Fruit fly (Drosophila melanogaster) whole organism, embryonic: ENCODE results near the gene Obp73a.
A peak's percentile ranks its signal among the peaks of the same experiment; 100 is the strongest.

Experiments
- Atf6 ChIP-seq: fragments of 200-800 bp; sonication (Bioruptor generic); IDR thresholded peaks from 2 replicates; pipeline ENCODE4 v1.3.6; 2022; ENCODE audit warnings: missing biosample characterization, missing genetic modification characterization
- CG10274 ChIP-seq: fragments of 200-800 bp; sonication (Bioruptor generic); optimal IDR thresholded peaks from 3 replicates; lab custom pipeline; 2017; ENCODE audit warnings: missing biosample characterization, mild to moderate bottlenecking, missing genetic modification characterization
- CG11695 ChIP-seq: fragments of 200-800 bp; sonication (Bioruptor generic); IDR thresholded peaks from 3 replicates; pipeline ENCODE4 v1.3.6; 2022; ENCODE audit warnings: missing biosample characterization, missing genetic modification characterization
- CG14860 ChIP-seq: fragments of 200-800 bp; sonication (Bioruptor generic); IDR thresholded peaks from 3 replicates; pipeline ENCODE4 v1.3.6; 2022; ENCODE audit warnings: missing biosample characterization, missing genetic modification characterization; ENCODE audit not compliant: partially characterized antibody
- CG15269 ChIP-seq: fragments of 200-800 bp; sonication (Bioruptor generic); optimal IDR thresholded peaks from 2 replicates; lab custom pipeline; 2018; ENCODE audit warnings: missing biosample characterization, mild to moderate bottlenecking, missing genetic modification characterization, moderate library complexity
- CG1647 ChIP-seq: fragments of 200-800 bp; sonication (Bioruptor generic); optimal IDR thresholded peaks from 3 replicates; lab custom pipeline; 2016; ENCODE audit warnings: missing biosample characterization, missing genetic modification characterization
- CG17385 ChIP-seq: fragments of 200-800 bp; sonication (Bioruptor generic); optimal IDR thresholded peaks from 3 replicates; lab custom pipeline; 2018; ENCODE audit warnings: missing biosample characterization, mild to moderate bottlenecking, missing genetic modification characterization
- CG17829 ChIP-seq: fragments of 200-800 bp; optimal IDR thresholded peaks from 2 replicates; lab custom pipeline; 2019; ENCODE audit warnings: missing biosample characterization, mild to moderate bottlenecking, missing genetic modification characterization, moderate library complexity
- CG2199 ChIP-seq: fragments of 200-800 bp; sonication (Bioruptor generic); IDR thresholded peaks from 3 replicates; pipeline ENCODE4 v1.3.6; 2022; ENCODE audit warnings: missing biosample characterization, missing genetic modification characterization
- CG2712 ChIP-seq: fragments of 200-800 bp; optimal IDR thresholded peaks from 3 replicates; lab custom pipeline; 2019; ENCODE audit warnings: missing biosample characterization, mild to moderate bottlenecking, missing genetic modification characterization, moderate library complexity
- CG31441 ChIP-seq: fragments of 200-800 bp; sonication (Bioruptor generic); IDR thresholded peaks from 2 replicates; pipeline ENCODE4 v1.3.6; 2022; ENCODE audit warnings: missing biosample characterization, missing genetic modification characterization
- CG7786 ChIP-seq: fragments of 200-800 bp; sonication (Bioruptor generic); optimal IDR thresholded peaks from 2 replicates; lab custom pipeline; 2016; ENCODE audit warnings: missing biosample characterization, missing genetic modification characterization
- CG8478 ChIP-seq: fragments of >200 bp; optimal IDR thresholded peaks from 2 replicates; lab custom pipeline; 2018
- CG9932 ChIP-seq: fragments of 200-800 bp; sonication (Bioruptor generic); IDR thresholded peaks from 2 replicates; pipeline ENCODE4 v1.3.6; 2022; ENCODE audit warnings: missing biosample characterization, missing genetic modification characterization
- CoRest ChIP-seq: fragments of 200-800 bp; sonication (Bioruptor generic); optimal IDR thresholded peaks from 3 replicates; lab custom pipeline; 2018; ENCODE audit warnings: missing biosample characterization, mild to moderate bottlenecking, missing genetic modification characterization, moderate library complexity
- D19A ChIP-seq: fragments of 200-800 bp; optimal IDR thresholded peaks from 3 replicates; lab custom pipeline; 2019; ENCODE audit warnings: missing biosample characterization, mild to moderate bottlenecking, missing genetic modification characterization, moderate library complexity
- Deaf1 ChIP-seq: fragments of 200-800 bp; optimal IDR thresholded peaks from 3 replicates; lab custom pipeline; 2019; ENCODE audit warnings: missing biosample characterization, mild to moderate bottlenecking, missing genetic modification characterization, moderate library complexity
- Dp ChIP-seq: fragments of 200-800 bp; sonication (Bioruptor generic); optimal IDR thresholded peaks from 2 replicates; lab custom pipeline; 2018; ENCODE audit warnings: missing biosample characterization, mild to moderate bottlenecking, missing genetic modification characterization, moderate library complexity
- Hey ChIP-seq: fragments of 200-800 bp; sonication (Bioruptor generic); optimal IDR thresholded peaks from 3 replicates; lab custom pipeline; 2018; ENCODE audit warnings: missing biosample characterization, mild to moderate bottlenecking, missing genetic modification characterization
- Lhr ChIP-seq: fragments of 200-800 bp; sonication (Bioruptor generic); optimal IDR thresholded peaks from 3 replicates; lab custom pipeline; 2017; ENCODE audit warnings: mild to moderate bottlenecking, missing biosample characterization, missing genetic modification reagents, missing genetic modification characterization
- Med ChIP-seq: fragments of 200-800 bp; sonication (Bioruptor generic); peaks from one replicate; lab custom pipeline; 2016; ENCODE audit warnings: missing biosample characterization, missing genetic modification characterization, mild to moderate bottlenecking, inconsistent platforms, moderate library complexity
- Mes4 ChIP-seq: fragments of 200-800 bp; sonication (Bioruptor generic); optimal IDR thresholded peaks from 2 replicates; lab custom pipeline; 2016; ENCODE audit warnings: missing biosample characterization, missing genetic modification characterization
- NC2β ChIP-seq: fragments of 200-800 bp; sonication (Bioruptor generic); optimal IDR thresholded peaks from 2 replicates; lab custom pipeline; 2016; ENCODE audit warnings: missing biosample characterization, missing genetic modification characterization
- Opbp ChIP-seq: fragments of 200-800 bp; sonication (Bioruptor generic); IDR thresholded peaks from 3 replicates; pipeline ENCODE4 v1.3.6; 2022; ENCODE audit warnings: missing biosample characterization, missing genetic modification characterization; ENCODE audit not compliant: partially characterized antibody
- Sin3A ChIP-seq: fragments of >200 bp; optimal IDR thresholded peaks from 2 replicates; lab custom pipeline; 2018
- Sry-δ ChIP-seq: fragments of 200-800 bp; sonication (Bioruptor generic); optimal IDR thresholded peaks from 2 replicates; lab custom pipeline; 2016; ENCODE audit warnings: missing biosample characterization, missing genetic modification characterization
- az2 ChIP-seq: fragments of 200-800 bp; sonication (Bioruptor generic); optimal IDR thresholded peaks from 3 replicates; lab custom pipeline; 2016; ENCODE audit warnings: missing biosample characterization, missing genetic modification characterization
- bbx ChIP-seq: fragments of 200-800 bp; sonication (Bioruptor generic); IDR thresholded peaks from 2 replicates; pipeline ENCODE4 v1.3.6; 2022; ENCODE audit warnings: missing biosample characterization, missing genetic modification characterization; ENCODE audit not compliant: partially characterized antibody
- chinmo ChIP-seq: fragments of 200-800 bp; sonication (Bioruptor generic); IDR thresholded peaks from 4 replicates; pipeline ENCODE4 v1.3.6; 2022; ENCODE audit warnings: missing biosample characterization, missing genetic modification characterization; ENCODE audit not compliant: partially characterized antibody
- chm ChIP-seq: fragments of 200-800 bp; sonication (Bioruptor generic); IDR thresholded peaks from 2 replicates; pipeline ENCODE4 v1.3.6; 2022; ENCODE audit warnings: missing biosample characterization, missing genetic modification characterization
- crol ChIP-seq: fragments of 200-800 bp; sonication (Bioruptor generic); IDR thresholded peaks from 2 replicates; pipeline ENCODE4 v1.3.6; 2022; ENCODE audit warnings: missing biosample characterization, missing genetic modification characterization
- dimm ChIP-seq: fragments of 200-800 bp; sonication (Bioruptor generic); IDR thresholded peaks from 2 replicates; pipeline ENCODE4 v1.3.6; 2022; ENCODE audit warnings: missing biosample characterization, missing genetic modification characterization
- ems ChIP-seq: fragments of 200-800 bp; sonication (Bioruptor generic); optimal IDR thresholded peaks from 3 replicates; lab custom pipeline; 2016; ENCODE audit warnings: missing biosample characterization, missing genetic modification characterization
- en ChIP-seq: fragments of 200-800 bp; sonication (Bioruptor generic); optimal IDR thresholded peaks from 2 replicates; lab custom pipeline; 2016; ENCODE audit warnings: missing biosample characterization, missing genetic modification characterization
- fd3F ChIP-seq: fragments of 200-800 bp; sonication (Bioruptor generic); optimal IDR thresholded peaks from 2 replicates; lab custom pipeline; 2018; ENCODE audit warnings: missing biosample characterization, mild to moderate bottlenecking, missing genetic modification characterization, moderate library complexity
- ftz-f1 ChIP-seq: fragments of 200-800 bp; sonication (Bioruptor generic); optimal IDR thresholded peaks from 2 replicates; lab custom pipeline; 2016; ENCODE audit warnings: missing biosample characterization, missing genetic modification characterization
- lbe ChIP-seq: fragments of 200-800 bp; sonication (Bioruptor generic); optimal IDR thresholded peaks from 2 replicates; lab custom pipeline; 2016; ENCODE audit warnings: missing biosample characterization, mild to moderate bottlenecking, missing genetic modification characterization
- pb ChIP-seq: fragments of 200-800 bp; sonication (Bioruptor generic); optimal IDR thresholded peaks from 3 replicates; lab custom pipeline; 2016; ENCODE audit warnings: missing biosample characterization, missing genetic modification characterization
- rib ChIP-seq: fragments of 200-800 bp; sonication (Bioruptor generic); IDR thresholded peaks from 2 replicates; pipeline ENCODE4 v1.3.6; 2022; ENCODE audit warnings: missing biosample characterization, missing genetic modification characterization
- salm ChIP-seq: fragments of 200-800 bp; sonication (Bioruptor generic); optimal IDR thresholded peaks from 2 replicates; lab custom pipeline; 2018; ENCODE audit warnings: missing biosample characterization, mild to moderate bottlenecking, missing genetic modification characterization
- stwl ChIP-seq: fragments of 200-800 bp; sonication (Bioruptor generic); optimal IDR thresholded peaks from 3 replicates; lab custom pipeline; 2018; ENCODE audit warnings: missing biosample characterization, mild to moderate bottlenecking, missing genetic modification characterization, moderate library complexity
- vfl ChIP-seq: fragments of 200-800 bp; sonication (Bioruptor generic); optimal IDR thresholded peaks from 2 replicates; lab custom pipeline; 2016; ENCODE audit warnings: missing biosample characterization, missing genetic modification characterization
- vnd ChIP-seq: fragments of 200-800 bp; sonication (Bioruptor generic); IDR thresholded peaks from 3 replicates; pipeline ENCODE4 v1.3.6; 2022; ENCODE audit warnings: missing biosample characterization, missing genetic modification characterization; ENCODE audit not compliant: partially characterized antibody
- zf30C ChIP-seq: fragments of 200-800 bp; sonication (Bioruptor generic); optimal IDR thresholded peaks from 3 replicates; lab custom pipeline; 2018; ENCODE audit warnings: missing biosample characterization, mild to moderate bottlenecking, missing genetic modification characterization

Obp73a gene

DNA sequence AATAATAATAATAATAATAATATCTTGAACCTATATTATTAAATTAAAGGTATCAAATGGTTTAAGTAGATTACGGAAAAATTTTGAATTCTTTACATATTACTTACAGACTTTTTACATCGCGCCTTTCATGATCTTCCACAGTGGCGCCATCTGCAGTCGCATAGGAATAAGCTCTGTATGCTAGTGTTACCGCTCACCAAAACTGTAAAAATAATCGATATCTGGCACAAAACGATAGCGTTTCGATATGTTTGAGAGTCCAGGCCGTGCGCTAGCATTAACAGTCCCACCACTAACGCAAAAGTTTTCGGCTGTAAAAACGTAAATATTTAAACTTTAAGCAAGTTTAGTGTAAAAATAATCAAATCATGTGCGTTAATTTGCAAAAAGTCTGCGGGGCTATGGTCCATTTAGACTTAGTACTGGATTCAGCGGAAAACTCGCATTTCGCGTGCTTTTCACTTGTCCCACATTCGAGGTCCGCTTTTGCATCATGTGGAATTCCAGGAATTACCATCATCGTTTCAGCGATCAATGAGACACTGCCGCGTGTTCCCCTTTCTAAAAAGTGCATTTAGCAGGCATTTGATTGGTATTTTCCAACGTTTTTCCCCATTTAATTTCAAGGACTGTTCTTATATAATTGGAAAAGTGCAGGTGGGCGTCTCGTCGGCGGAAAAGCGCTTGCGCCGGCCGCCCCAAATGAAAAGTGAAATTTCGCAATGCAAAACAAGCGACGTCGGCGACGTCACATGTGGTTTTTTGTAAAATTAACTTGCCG is 11.2 kb downstream of the Obp73a start (continued):
- TF ChIP-seq bbx (peak; percentile 90), Opbp (GFP tag; lab: Robert Waterston, UW) (peak; percentile 94), CG7786 (no peak), zf30C (GFP tag; lab: Kevin White, UChicago) (no peak), Mes4 (GFP tag; lab: Kevin White, UChicago) (peak; percentile 9), Dp (GFP tag; lab: Kevin White, UChicago) (peak; percentile 96), vnd (GFP tag; lab: Robert Waterston, UW) (peak; percentile 76), pb (no peak), CG17829 (peak; percentile 63), Lhr (peak; percentile 91), az2 (no peak), ems (GFP tag; lab: Kevin White, UChicago) (no peak), Deaf1 (tag; lab: Kevin White, UChicago) (peak; percentile 18), en (GFP tag; lab: Kevin White, UChicago) (no peak), chinmo (peak; percentile 85; the same call in 3 of the 4 replicates), CG9932 (GFP tag; lab: Robert Waterston, UW) (peak; percentile 57), CG15269 (tag; lab: Kevin White, UChicago) (peak; percentile 31), Sry-δ (GFP tag; lab: Kevin White, UChicago) (peak; percentile 95), CoRest (peak; percentile 36), CG2712 (tag; lab: Kevin White, UChicago) (peak; percentile 57), salm (tag; lab: Kevin White, UChicago) (peak; percentile 19), NC2β (peak; percentile 25), CG8478 (lab: Kevin White, UChicago) (no peak), vfl (no peak), Sin3A (lab: Kevin White, UChicago) (peak; percentile 23), CG10274 (GFP tag; lab: Kevin White, UChicago) (no peak), Hey (no peak)

DNA sequence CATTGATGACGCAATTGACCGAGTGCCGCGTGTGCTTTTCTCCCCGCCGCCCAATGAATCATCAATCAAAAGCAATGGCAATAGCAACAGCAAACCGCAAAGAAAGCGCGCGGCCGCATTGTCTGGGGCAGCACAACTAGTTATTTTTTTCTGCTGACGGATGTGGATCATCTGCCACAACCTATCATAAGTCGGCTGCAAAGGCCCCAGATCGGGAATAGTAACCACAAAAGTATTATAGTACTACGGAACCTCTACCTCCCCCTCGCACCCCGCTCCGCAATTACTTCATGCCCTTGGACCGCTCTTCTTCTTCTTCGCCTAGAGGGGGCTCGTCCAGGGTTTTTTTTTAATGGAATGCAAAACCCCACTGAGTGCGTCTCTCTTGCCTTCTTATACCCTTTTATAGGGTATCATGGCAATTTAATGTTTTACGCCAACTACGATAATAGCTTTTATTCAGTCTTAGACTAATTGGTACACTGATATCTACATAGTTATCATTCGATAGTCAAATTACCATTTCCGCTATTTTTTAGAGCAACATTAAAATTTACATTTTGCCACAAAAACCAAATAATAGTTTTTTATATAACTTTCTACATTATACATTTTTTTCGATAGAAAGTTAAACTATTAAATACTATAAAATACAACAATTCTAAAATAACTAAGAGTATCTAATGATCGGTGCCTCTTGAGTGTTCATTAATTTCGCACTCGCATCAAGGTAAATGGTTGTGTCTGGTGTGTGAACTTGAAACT is 12.0 kb downstream of the Obp73a start:
- TF ChIP-seq CG2712 (tag; lab: Kevin White, UChicago) (no peak), CG17385 (peak; percentile 48), dimm (GFP tag; lab: Robert Waterston, UW) (no peak), crol (GFP tag; lab: Robert Waterston, UW) (peak; percentile 68), CG2199 (GFP tag; lab: Robert Waterston, UW) (peak; percentile 71; the same call in 1 of the 3 replicates), Med (GFP tag; lab: Kevin White, UChicago) (peak; percentile 52), stwl (tag; lab: Kevin White, UChicago) (peak; percentile 30), Atf6 (GFP tag; lab: Robert Waterston, UW) (no peak), bbx (0 out of 2 replicates have a peak, but pooled peaks have one; percentile 18), Sin3A (lab: Kevin White, UChicago) (no peak), rib (GFP tag; lab: Robert Waterston, UW) (0 out of 2 replicates have a peak, but pooled peaks have one; percentile 12), D19A (tag; lab: Kevin White, UChicago) (peak; percentile 92), CG11695 (0 out of 3 replicates have a peak, but pooled peaks have one; percentile 7), CG31441 (GFP tag; lab: Robert Waterston, UW) (peak; percentile 34; the same call in 1 of the 2 replicates), lbe (GFP tag; lab: Kevin White, UChicago) (peak; percentile 36), chm (GFP tag; lab: Robert Waterston, UW) (0 out of 2 replicates have a peak, but pooled peaks have one; percentile 14), chinmo (peak; percentile 67; the same call in 1 of the 4 replicates), CG1647 (GFP tag; lab: Kevin White, UChicago) (no peak), CG14860 (GFP tag; lab: Robert Waterston, UW) (no peak), ftz-f1 (peak; percentile 7), fd3F (GFP tag; lab: Kevin White, UChicago) (no peak)
- TF ChIP-seq, all 482 proteins: peak for 14
